Worm (Caenorhabditis elegans) whole organism, L3 larva: ENCODE data around the gene ckk-1.

Source experiments
- R02D3.7 ChIP-seq: fragments of 150-350 bp; optimal IDR thresholded peaks from 2 replicates; lab custom pipeline; 2014; ENCODE audit warnings: missing biosample characterization, missing genetic modification characterization
- ceh-82 ChIP-seq: fragments of 150-350 bp; optimal IDR thresholded peaks from 2 replicates; lab custom pipeline; 2014; ENCODE audit warnings: missing biosample characterization, missing genetic modification characterization
- elt-3 ChIP-seq, 3 experiments: fragments of 150-350 bp in 1 of 3; sonication (generic microtip) in 2 of 3; optimal IDR thresholded peaks; 2 replicates in 2 of 3; 4 replicates in 1 of 3; lab custom pipeline; 2014 to 2017; ENCODE audit warnings: missing biosample characterization in 3 of 3, missing genetic modification characterization in 3 of 3
- lsy-12 ChIP-seq: sonication (generic microtip); optimal IDR thresholded peaks from 2 replicates; lab custom pipeline; 2016; ENCODE audit warnings: mild to moderate bottlenecking, missing genetic modification characterization, missing compliant biosample characterization
- nhr-77 ChIP-seq: fragments of 150-350 bp; optimal IDR thresholded peaks from 2 replicates; lab custom pipeline; 2014; ENCODE audit warnings: missing biosample characterization, missing genetic modification characterization
- pqm-1 ChIP-seq: fragments of 150-350 bp; optimal IDR thresholded peaks from 2 replicates; lab custom pipeline; 2017; ENCODE audit warnings: missing biosample characterization, missing genetic modification characterization, inconsistent platforms
- unc-62 ChIP-seq: fragments of 150-350 bp; sonication (generic microtip); optimal IDR thresholded peaks from 4 replicates; lab custom pipeline; 2014; ENCODE audit warnings: missing biosample characterization, missing genetic modification reagents, missing genetic modification characterization

ce11 chrIII:5591668-5592149, 43.6 kb upstream of the ckk-1 start, which contains the start of the genes ddx-15 and ucr-1:
- TF ChIP-seq unc-62 (no peak), ceh-82 (tag; lab: Kevin White, UChicago) (no peak), pqm-1 (tag; lab: Kevin White, UChicago) (peak; percentile 64), R02D3.7 (tag; lab: Kevin White, UChicago) (peak; percentile 88), elt-3 (tag; optimal IDR thresholded peaks at IDR 0.05; lab: Kevin White, UChicago) (no peak), lsy-12 (tag; lab: Kevin White, UChicago) (no peak), nhr-77 (no peak)
